Fruit fly (Drosophila melanogaster) Kc167 (cell line): ENCODE results near the gene Hsp68.

ENCODE experiments used
- Myc ChIP-seq: fragments of >200 bp; optimal IDR thresholded peaks from 2 replicates; lab custom pipeline; 2017; ENCODE audit warnings: missing external identifiers
- Sin3A ChIP-seq: fragments of >200 bp; optimal IDR thresholded peaks from 2 replicates; lab custom pipeline; 2018; ENCODE audit warnings: missing external identifiers
- h ChIP-seq: fragments of >200 bp; optimal IDR thresholded peaks from 3 replicates; lab custom pipeline; 2018; ENCODE audit warnings: missing external identifiers
- insv ChIP-seq: fragments of >200 bp; optimal IDR thresholded peaks from 3 replicates; lab custom pipeline; 2018; ENCODE audit warnings: missing external identifiers
- psq ChIP-seq: fragments of >200 bp; optimal IDR thresholded peaks from 2 replicates; lab custom pipeline; 2017; ENCODE audit warnings: missing external identifiers
- ttk ChIP-seq: sonication (Bioruptor generic); optimal IDR thresholded peaks from 2 replicates; lab custom pipeline; 2017; ENCODE audit warnings: missing external identifiers

The Hsp68 gene

DNA sequence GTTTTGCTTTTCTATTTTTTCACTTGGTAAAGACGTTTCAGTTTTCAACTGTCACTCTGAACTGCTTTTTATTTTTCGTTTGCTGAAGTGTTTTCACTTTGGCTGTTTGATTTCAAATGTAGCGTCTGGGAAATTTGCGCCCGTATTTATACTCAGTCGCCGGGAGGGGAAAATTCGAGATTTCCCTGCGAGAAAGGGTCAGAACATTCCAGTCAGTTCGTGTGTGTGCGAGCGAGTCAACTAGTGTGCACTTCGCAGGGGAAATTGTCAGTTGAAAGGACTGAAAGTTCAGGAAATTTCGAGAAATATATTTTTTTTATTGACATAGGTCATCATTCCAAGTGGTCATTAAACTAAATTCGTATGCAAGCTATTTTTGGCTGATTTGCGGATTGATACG, at the start of gene Hsp68:
Hsp68 (minus strand) TSS at position 123 of the 400 bp plus-strand sequence.
- TF ChIP-seq ttk (lab: Kevin White, UChicago) (no peak), insv (lab: Kevin White, UChicago) (no peak), psq (lab: Kevin White, UChicago) (no peak), h (lab: Kevin White, UChicago) (no peak), Myc (lab: Kevin White, UChicago) (no peak), Sin3A (lab: Kevin White, UChicago) (no peak)

- no peak for TF ChIP-seq Sin3A (lab: Kevin White, UChicago)
- TF ChIP-seq h (lab: Kevin White, UChicago): no peak
- TF ChIP-seq ttk (lab: Kevin White, UChicago): no peak
- TF ChIP-seq psq (lab: Kevin White, UChicago): no peak
- no peak for TF ChIP-seq insv (lab: Kevin White, UChicago)
- TF ChIP-seq Myc (lab: Kevin White, UChicago): no peak
Measured at dm6 chr3R:24106059-24106631, 49.0 kb upstream of the Hsp68 start.

DNA sequence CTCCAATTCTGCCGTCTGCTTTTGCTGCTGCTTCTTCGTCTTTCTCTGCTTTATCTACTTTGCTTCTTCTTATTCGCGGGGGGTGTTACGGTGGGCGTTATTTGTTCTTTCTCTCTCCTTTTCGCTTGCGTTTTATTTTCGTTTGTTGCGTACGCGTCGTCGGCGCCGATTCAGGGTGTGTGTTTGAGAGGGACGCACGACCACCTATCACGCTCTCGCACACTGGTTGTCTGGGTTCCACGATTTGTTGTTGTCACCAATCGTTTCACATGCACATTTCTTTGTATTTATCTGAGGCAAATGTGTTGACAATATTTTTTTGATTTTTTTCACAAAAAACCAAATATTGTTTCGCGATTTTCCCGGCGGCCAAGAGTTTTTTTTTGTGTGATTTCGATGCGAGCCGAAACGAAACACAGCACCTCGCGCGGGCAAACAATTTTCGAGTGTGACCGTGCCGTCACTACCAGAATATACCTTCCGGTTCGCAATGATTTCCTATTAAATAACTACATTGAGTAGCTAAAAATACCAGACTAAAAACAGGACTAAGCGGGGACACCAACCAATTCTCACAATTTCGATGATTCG, 48.3 kb upstream of the Hsp68 start, which contains the start of gene Syx1A:
Syx1A (minus strand) TSS at position 452 of the 591 bp plus-strand sequence.
- TF ChIP-seq Sin3A (lab: Kevin White, UChicago): no peak
- no peak for TF ChIP-seq psq (lab: Kevin White, UChicago)
- TF ChIP-seq Myc (lab: Kevin White, UChicago): no peak
- no peak for TF ChIP-seq ttk (lab: Kevin White, UChicago)
- TF ChIP-seq h (lab: Kevin White, UChicago): no peak
- no peak for TF ChIP-seq insv (lab: Kevin White, UChicago)

DNA sequence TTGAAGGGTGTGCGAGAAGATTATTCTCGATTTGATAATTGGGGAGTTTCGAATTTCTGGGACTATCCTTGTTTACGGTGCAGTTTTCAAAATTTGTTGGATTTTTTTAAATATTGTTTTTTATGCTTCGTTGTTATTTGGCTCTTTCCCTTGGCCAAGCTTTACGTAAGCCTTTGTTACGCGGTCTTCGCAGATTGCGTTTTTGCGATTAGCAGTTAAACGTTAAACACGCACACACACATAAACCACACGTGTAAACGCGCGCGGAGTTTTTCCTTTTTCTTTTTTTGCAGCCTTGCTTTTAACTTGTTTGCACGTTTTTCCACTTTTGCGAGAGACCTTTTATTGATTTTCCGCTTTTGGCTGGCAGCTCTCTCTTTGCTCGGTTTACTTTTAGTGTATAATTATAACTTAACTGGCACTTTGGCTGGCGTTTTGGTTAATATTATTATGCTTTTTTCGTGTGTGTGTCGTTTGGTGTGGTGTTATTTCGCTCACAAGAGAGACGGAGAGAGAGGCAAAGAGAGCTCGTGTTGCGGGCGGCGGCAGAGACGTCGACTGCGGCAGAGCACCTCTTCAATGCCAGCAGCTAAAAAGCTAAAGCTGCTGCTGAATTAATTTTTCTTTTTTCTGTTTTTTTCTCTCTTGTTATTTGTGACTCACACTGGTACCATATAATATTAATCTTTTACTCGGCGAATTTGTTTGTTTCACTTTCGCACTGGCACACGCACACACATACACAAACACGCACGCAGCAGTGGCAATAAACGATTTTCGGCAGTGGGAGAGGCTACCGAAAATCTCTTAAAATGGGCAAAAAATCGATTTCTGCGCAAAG, 47.6 kb upstream of the Hsp68 start:
- TF ChIP-seq psq (lab: Kevin White, UChicago): no peak
- no peak for TF ChIP-seq Myc (lab: Kevin White, UChicago)
- TF ChIP-seq ttk (lab: Kevin White, UChicago): no peak
- no peak for TF ChIP-seq Sin3A (lab: Kevin White, UChicago)
- TF ChIP-seq h (lab: Kevin White, UChicago): no peak
- TF ChIP-seq insv (lab: Kevin White, UChicago): no peak

DNA sequence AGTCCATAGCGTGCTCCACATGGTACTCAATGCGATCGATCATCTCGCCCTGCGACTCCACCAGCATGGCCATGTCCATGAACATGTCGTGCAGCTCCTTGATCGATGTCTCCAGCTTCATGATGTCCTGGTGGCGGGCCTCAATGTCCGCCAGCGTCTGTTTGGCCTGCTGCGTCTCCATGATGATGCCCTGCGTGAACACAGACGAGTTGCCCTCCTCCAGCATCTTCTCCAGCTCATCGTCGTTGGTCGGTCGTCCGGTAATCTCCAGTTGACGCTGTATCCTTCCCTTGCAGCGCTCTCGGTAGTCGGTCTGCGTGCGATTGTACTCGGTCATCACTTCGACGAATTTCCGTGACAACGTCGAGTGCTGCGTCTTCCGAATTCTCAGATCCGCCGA, 46.6 kb upstream of the Hsp68 start:
- TF ChIP-seq Myc (lab: Kevin White, UChicago) (no peak), h (lab: Kevin White, UChicago) (no peak), ttk (lab: Kevin White, UChicago) (no peak)

- no peak for TF ChIP-seq h (lab: Kevin White, UChicago)
- TF ChIP-seq Myc (lab: Kevin White, UChicago): no peak
- no peak for TF ChIP-seq Sin3A (lab: Kevin White, UChicago)
- TF ChIP-seq ttk (lab: Kevin White, UChicago): no peak
- no peak for TF ChIP-seq psq (lab: Kevin White, UChicago)
- TF ChIP-seq insv (lab: Kevin White, UChicago): no peak
Measured at dm6 chr3R:24102387-24102786, 45.3 kb upstream of the Hsp68 start.

DNA sequence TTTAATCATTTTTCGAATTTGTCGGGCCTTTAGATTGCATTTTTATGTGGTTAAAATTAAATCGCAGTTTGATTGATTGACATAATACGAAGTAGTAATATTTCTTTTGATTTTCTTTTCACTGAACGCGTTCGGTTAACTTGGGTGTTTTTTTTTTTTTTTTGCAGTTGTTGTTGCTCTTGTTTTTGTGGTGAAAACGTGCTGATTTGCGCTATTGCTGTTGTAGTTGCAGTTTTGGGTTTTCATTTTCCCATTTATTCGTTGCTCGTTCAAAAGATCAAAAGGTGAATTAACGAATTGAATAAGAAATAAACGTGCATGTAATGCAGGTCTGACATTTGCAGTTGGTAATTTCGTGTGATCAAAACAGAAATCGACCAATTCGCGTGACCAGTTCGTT, 44.3 kb upstream of the Hsp68 start:
- TF ChIP-seq insv (lab: Kevin White, UChicago): no peak
- no peak for TF ChIP-seq Myc (lab: Kevin White, UChicago)
- TF ChIP-seq ttk (lab: Kevin White, UChicago): no peak
- TF ChIP-seq psq (lab: Kevin White, UChicago): no peak
- TF ChIP-seq h (lab: Kevin White, UChicago): no peak
- TF ChIP-seq Sin3A (lab: Kevin White, UChicago): no peak

DNA sequence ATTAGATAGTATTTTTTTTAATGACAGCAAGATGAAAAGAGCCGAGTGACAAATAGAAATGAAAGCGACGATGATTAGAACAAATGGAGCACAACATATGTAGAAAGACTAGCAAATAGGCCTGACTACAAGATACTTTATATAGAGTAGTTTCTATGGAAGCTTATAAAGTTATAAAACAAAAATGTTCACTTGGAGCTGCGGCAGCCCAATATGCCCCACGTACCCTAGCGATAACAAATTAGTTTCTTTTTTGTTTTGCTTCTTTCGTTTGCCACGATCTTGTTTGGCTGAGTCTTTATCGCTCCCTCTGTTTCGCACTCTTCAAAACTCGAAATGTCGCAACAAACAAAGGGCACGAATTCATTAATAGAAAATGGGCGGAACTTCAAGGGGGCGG, 43.6 kb upstream of the Hsp68 start:
- TF ChIP-seq Myc (lab: Kevin White, UChicago) (no peak), psq (lab: Kevin White, UChicago) (no peak), Sin3A (lab: Kevin White, UChicago) (no peak), h (lab: Kevin White, UChicago) (no peak)

dm6 chr3R:24099039-24100026, 42.2 kb upstream of the Hsp68 start:
- TF ChIP-seq Myc (lab: Kevin White, UChicago) (no peak), h (lab: Kevin White, UChicago) (no peak), insv (lab: Kevin White, UChicago) (no peak), psq (lab: Kevin White, UChicago) (no peak), Sin3A (lab: Kevin White, UChicago) (no peak), ttk (lab: Kevin White, UChicago) (no peak)

DNA sequence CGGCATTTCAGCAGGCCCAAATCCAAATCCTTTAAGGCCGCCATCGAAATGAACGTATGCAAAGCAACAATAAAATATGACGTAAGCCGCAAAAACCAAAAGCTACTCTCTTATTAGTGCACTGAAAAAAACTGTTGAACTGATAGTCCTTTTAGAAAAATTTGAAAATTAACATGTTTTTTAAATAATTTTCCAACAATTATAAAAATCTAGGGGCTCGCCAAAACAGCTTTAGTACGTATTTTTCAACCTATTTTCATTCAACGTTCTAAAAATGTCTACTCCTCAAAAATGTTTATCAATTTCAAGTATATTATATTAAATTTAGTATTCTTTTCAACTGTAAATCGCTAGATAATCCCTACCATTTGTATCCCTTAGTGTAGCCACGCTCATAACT, 36.3 kb upstream of the Hsp68 start:
- TF ChIP-seq insv (lab: Kevin White, UChicago): no peak
- TF ChIP-seq h (lab: Kevin White, UChicago): no peak
- TF ChIP-seq Sin3A (lab: Kevin White, UChicago): no peak
- TF ChIP-seq psq (lab: Kevin White, UChicago): no peak
- TF ChIP-seq Myc (lab: Kevin White, UChicago): no peak
- no peak for TF ChIP-seq ttk (lab: Kevin White, UChicago)
